Fruit fly (Drosophila melanogaster) whole organism, embryonic: ENCODE data around the gene CG7423.
A peak's percentile ranks its signal among the peaks of the same experiment; 100 is the strongest.

ENCODE experiments used
- CG10209 ChIP-seq: fragments of 200-800 bp; sonication (Bioruptor generic); optimal IDR thresholded peaks from 3 replicates; lab custom pipeline; 2017; ENCODE audit warnings: missing biosample characterization, mild to moderate bottlenecking, missing genetic modification characterization, missing genetic modification reagents
- CG1024 ChIP-seq: fragments of 200-800 bp; sonication (Bioruptor generic); IDR thresholded peaks from 2 replicates; pipeline ENCODE4 v1.3.6; 2022; ENCODE audit warnings: missing biosample characterization, missing genetic modification characterization
- CG10321 ChIP-seq: fragments of 200-800 bp; sonication (Bioruptor generic); IDR thresholded peaks from 2 replicates; pipeline ENCODE4 v1.3.6; 2022; ENCODE audit warnings: missing biosample characterization, missing genetic modification characterization
- CG10654 ChIP-seq: fragments of 200-800 bp; sonication (Bioruptor generic); optimal IDR thresholded peaks from 2 replicates; lab custom pipeline; 2016; ENCODE audit warnings: missing biosample characterization, missing genetic modification characterization
- CG12071 ChIP-seq: fragments of 200-800 bp; sonication (Bioruptor generic); optimal IDR thresholded peaks from 3 replicates; lab custom pipeline; 2018; ENCODE audit warnings: missing biosample characterization, mild to moderate bottlenecking, missing genetic modification characterization
- CG12236 ChIP-seq: fragments of 200-800 bp; sonication (Bioruptor generic); optimal IDR thresholded peaks from 2 replicates; lab custom pipeline; 2016; ENCODE audit warnings: missing biosample characterization, missing genetic modification characterization
- CG12744 ChIP-seq: fragments of 200-800 bp; sonication (Bioruptor generic); optimal IDR thresholded peaks from 2 replicates; lab custom pipeline; 2016; ENCODE audit warnings: missing biosample characterization, missing genetic modification characterization
- CG15601 ChIP-seq: fragments of 200-800 bp; sonication (Bioruptor generic); optimal IDR thresholded peaks from 3 replicates; lab custom pipeline; 2019; ENCODE audit warnings: missing biosample characterization, mild to moderate bottlenecking, missing genetic modification characterization, moderate library complexity
- CG17612 ChIP-seq: fragments of 200-800 bp; sonication (Bioruptor generic); IDR thresholded peaks from 2 replicates; pipeline ENCODE4 v1.3.6; 2022; ENCODE audit warnings: missing biosample characterization, missing genetic modification characterization
- CG1832 ChIP-seq: fragments of 200-800 bp; sonication (Bioruptor generic); optimal IDR thresholded peaks from 2 replicates; lab custom pipeline; 2017; ENCODE audit warnings: missing biosample characterization, mild to moderate bottlenecking, missing genetic modification characterization, inconsistent platforms
- CG2875 ChIP-seq: fragments of 200-800 bp; sonication (Bioruptor generic); optimal IDR thresholded peaks from 2 replicates; lab custom pipeline; 2017; ENCODE audit warnings: missing biosample characterization, mild to moderate bottlenecking, missing genetic modification characterization, missing genetic modification reagents
- CG30431 ChIP-seq: fragments of 200-800 bp; sonication (Bioruptor generic); optimal IDR thresholded peaks from 2 replicates; lab custom pipeline; 2017; ENCODE audit warnings: missing biosample characterization, missing genetic modification characterization
- CG3065 ChIP-seq: fragments of 200-800 bp; sonication (Bioruptor generic); optimal IDR thresholded peaks from 2 replicates; lab custom pipeline; 2016; ENCODE audit warnings: missing biosample characterization, missing genetic modification characterization
- CG32772 ChIP-seq: fragments of 200-800 bp; sonication (Bioruptor generic); IDR thresholded peaks from 2 replicates; pipeline ENCODE4 v1.3.6; 2022; ENCODE audit warnings: missing biosample characterization, missing genetic modification characterization
- CG4360 ChIP-seq: fragments of 200-800 bp; sonication (Bioruptor generic); IDR thresholded peaks from 2 replicates; pipeline ENCODE4 v1.3.6; 2022; ENCODE audit warnings: missing biosample characterization, missing genetic modification characterization
- CG5180 ChIP-seq: fragments of 200-800 bp; sonication (Bioruptor generic); optimal IDR thresholded peaks from 3 replicates; lab custom pipeline; 2017; ENCODE audit warnings: missing biosample characterization, missing genetic modification characterization, mild to moderate bottlenecking, moderate library complexity, missing genetic modification reagents
- CG6175 ChIP-seq: fragments of 200-800 bp; sonication (Bioruptor generic); IDR thresholded peaks from 3 replicates; pipeline ENCODE4 v1.3.6; 2022; ENCODE audit warnings: missing biosample characterization, missing genetic modification characterization
- CG6854 ChIP-seq: fragments of 200-800 bp; sonication (Bioruptor generic); optimal IDR thresholded peaks from 3 replicates; lab custom pipeline; 2017; ENCODE audit warnings: missing biosample characterization, mild to moderate bottlenecking, missing genetic modification characterization
- CG7357 ChIP-seq: fragments of 200-800 bp; sonication (Bioruptor generic); IDR thresholded peaks from 3 replicates; pipeline ENCODE4 v1.3.6; 2022; ENCODE audit warnings: missing biosample characterization, missing genetic modification characterization
- CG8290 ChIP-seq, 3 experiments: fragments of 200-800 bp; sonication (Bioruptor generic); optimal IDR thresholded peaks; 2 replicates each; lab custom pipeline; 2016 to 2019; ENCODE audit warnings: missing biosample characterization in 3 of 3, missing genetic modification characterization in 3 of 3, mild to moderate bottlenecking in 2 of 3, moderate library complexity in 1 of 3
- CG8388 ChIP-seq: fragments of 200-800 bp; sonication (Bioruptor generic); optimal IDR thresholded peaks from 2 replicates; lab custom pipeline; 2019; ENCODE audit warnings: missing biosample characterization, mild to moderate bottlenecking, missing genetic modification characterization, moderate library complexity
- Camta ChIP-seq: fragments of 200-800 bp; sonication (Bioruptor generic); optimal IDR thresholded peaks from 2 replicates; lab custom pipeline; 2016; ENCODE audit warnings: missing biosample characterization, missing genetic modification characterization
- E2f2 ChIP-seq: fragments of 200-800 bp; sonication (Bioruptor generic); IDR thresholded peaks from 2 replicates; pipeline ENCODE4 v1.3.6; 2022; ENCODE audit warnings: missing biosample characterization, missing genetic modification characterization
- GATAe ChIP-seq: fragments of 200-800 bp; sonication (Bioruptor generic); conservative IDR thresholded peaks from 2 replicates; pipeline ENCODE4 v1.3.6; 2022; ENCODE audit warnings: missing biosample characterization, missing genetic modification characterization
- HmgZ ChIP-seq: fragments of 200-800 bp; sonication (Bioruptor generic); optimal IDR thresholded peaks from 2 replicates; lab custom pipeline; 2018; ENCODE audit warnings: missing biosample characterization, mild to moderate bottlenecking, missing genetic modification characterization
- Med ChIP-seq: fragments of 200-800 bp; sonication (Bioruptor generic); peaks from one replicate; lab custom pipeline; 2016; ENCODE audit warnings: missing biosample characterization, missing genetic modification characterization, mild to moderate bottlenecking, inconsistent platforms, moderate library complexity
- Myb ChIP-seq: fragments of 200-800 bp; sonication (Bioruptor generic); optimal IDR thresholded peaks from 2 replicates; lab custom pipeline; 2016; ENCODE audit warnings: missing biosample characterization, missing genetic modification characterization
- PHDP ChIP-seq: fragments of 200-800 bp; sonication (Bioruptor generic); optimal IDR thresholded peaks from 3 replicates; lab custom pipeline; 2018; ENCODE audit warnings: missing biosample characterization, mild to moderate bottlenecking, missing genetic modification characterization, moderate library complexity
- Pdp1 ChIP-seq, 2 experiments: fragments of 200-800 bp; sonication (Bioruptor generic); optimal IDR thresholded peaks; 3 replicates each; lab custom pipeline; 2016; ENCODE audit warnings: missing biosample characterization in 2 of 2, missing genetic modification characterization in 2 of 2, mild to moderate bottlenecking in 1 of 2, moderate library complexity in 1 of 2
- ac ChIP-seq: fragments of 200-800 bp; sonication (Bioruptor generic); optimal IDR thresholded peaks from 3 replicates; lab custom pipeline; 2017; ENCODE audit warnings: missing biosample characterization, mild to moderate bottlenecking, missing genetic modification characterization
- corto ChIP-seq: fragments of 200-800 bp; sonication (Bioruptor generic); optimal IDR thresholded peaks from 2 replicates; lab custom pipeline; 2016; ENCODE audit warnings: missing biosample characterization, mild to moderate bottlenecking, missing genetic modification characterization, moderate library complexity
- cwo ChIP-seq: fragments of 200-800 bp; sonication (Bioruptor generic); optimal IDR thresholded peaks from 3 replicates; lab custom pipeline; 2017; ENCODE audit warnings: missing biosample characterization, missing genetic modification characterization, mild to moderate bottlenecking, moderate library complexity, missing genetic modification reagents
- ems ChIP-seq: fragments of 200-800 bp; sonication (Bioruptor generic); optimal IDR thresholded peaks from 3 replicates; lab custom pipeline; 2016; ENCODE audit warnings: missing biosample characterization, missing genetic modification characterization
- esg ChIP-seq: fragments of 200-800 bp; sonication (Bioruptor generic); conservative IDR thresholded peaks from 2 replicates; pipeline ENCODE4 v1.3.6; 2022; ENCODE audit warnings: missing biosample characterization, missing genetic modification characterization
- exex ChIP-seq: fragments of 200-800 bp; sonication (Bioruptor generic); optimal IDR thresholded peaks from 4 replicates; lab custom pipeline; 2018; ENCODE audit warnings: missing biosample characterization, mild to moderate bottlenecking, missing genetic modification characterization, moderate library complexity
- grn ChIP-seq: fragments of 200-800 bp; sonication (Bioruptor generic); optimal IDR thresholded peaks from 3 replicates; lab custom pipeline; 2017; ENCODE audit warnings: missing biosample characterization, missing genetic modification characterization
- gsb-n ChIP-seq: fragments of 200-800 bp; sonication (Bioruptor generic); optimal IDR thresholded peaks from 3 replicates; lab custom pipeline; 2018; ENCODE audit warnings: missing biosample characterization, mild to moderate bottlenecking, missing genetic modification characterization
- lab ChIP-seq: fragments of 200-800 bp; sonication (Bioruptor generic); optimal IDR thresholded peaks from 3 replicates; lab custom pipeline; 2017; ENCODE audit warnings: missing biosample characterization, missing genetic modification characterization, mild to moderate bottlenecking, moderate library complexity, missing genetic modification reagents
- onecut ChIP-seq: fragments of 200-800 bp; sonication (Bioruptor generic); IDR thresholded peaks from 2 replicates; pipeline ENCODE4 v1.3.6; 2022; ENCODE audit warnings: missing biosample characterization, missing genetic modification characterization
- sqz ChIP-seq: fragments of 200-800 bp; sonication (Bioruptor generic); optimal IDR thresholded peaks from 3 replicates; lab custom pipeline; 2018; ENCODE audit warnings: missing biosample characterization, mild to moderate bottlenecking, missing genetic modification characterization
- ssp ChIP-seq: fragments of 200-800 bp; sonication (Bioruptor generic); IDR thresholded peaks from 2 replicates; pipeline ENCODE4 v1.3.6; 2022; ENCODE audit warnings: missing biosample characterization, missing genetic modification characterization
- sug ChIP-seq: fragments of 200-800 bp; optimal IDR thresholded peaks from 2 replicates; lab custom pipeline; 2019; ENCODE audit warnings: missing biosample characterization, mild to moderate bottlenecking, missing genetic modification characterization, moderate library complexity

Gene CG7423

DNA sequence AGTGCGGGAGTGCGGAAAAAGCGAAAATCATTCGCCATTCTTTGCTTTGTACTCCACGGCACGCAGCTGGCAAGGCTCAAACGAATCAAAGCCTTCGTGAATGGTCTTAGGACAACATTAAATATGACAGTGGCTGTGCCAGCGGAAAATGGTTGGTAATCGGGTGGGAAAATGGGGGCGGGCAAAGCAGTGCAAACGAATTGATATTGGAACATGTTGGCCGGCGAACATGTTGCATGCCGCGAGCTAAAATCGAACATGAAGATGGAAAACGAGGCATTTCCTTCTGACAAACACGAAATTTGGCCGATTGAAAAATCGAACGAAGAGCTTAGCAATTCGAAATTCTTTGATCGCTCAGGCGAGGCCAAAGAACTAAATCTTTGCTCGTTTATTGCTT lies 13.1 kb upstream of the CG7423 start:
- TF ChIP-seq CG5180 (peak; percentile 95), E2f2 (no peak)

- TF ChIP-seq CG30431 (GFP tag; lab: Kevin White, UChicago): no peak
Measured at dm6 chrX:19081365-19081764, 1.7 kb downstream of the CG7423 start, which contains the start of gene CG14191. Gene CG14191 (plus strand): TSS chrX:19081665.

DNA sequence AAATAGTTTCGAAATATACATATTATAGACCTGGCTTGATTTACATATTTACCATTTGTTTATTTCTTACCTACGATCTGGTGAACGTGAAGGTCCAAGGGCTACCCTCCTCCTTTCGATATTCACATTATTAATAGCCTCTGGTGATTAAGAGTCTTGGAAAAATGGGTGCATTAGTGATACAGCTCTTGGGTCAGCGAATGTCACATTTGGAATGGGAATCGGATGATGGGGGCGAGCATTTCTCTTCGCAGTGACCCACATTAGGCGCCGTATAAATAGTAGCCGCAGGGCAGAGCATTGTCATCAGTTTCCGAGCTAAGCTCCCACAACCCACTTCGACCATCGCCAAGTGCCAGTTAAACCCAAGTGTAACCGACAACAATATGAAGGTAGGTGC lies 5.7 kb downstream of the CG7423 start, which contains the start of gene CG7406:
Gene CG7406, plus strand, starts transcription at position 301 of the 400 bp plus-strand sequence.
- TF ChIP-seq ssp (no peak), CG12071 (GFP tag; lab: Kevin White, UChicago) (no peak), CG15601 (tag; lab: Kevin White, UChicago) (no peak), CG1024 (GFP tag; lab: Robert Waterston, UW) (no peak), CG12236 (GFP tag; lab: Kevin White, UChicago) (no peak), CG2875 (GFP tag; lab: Kevin White, UChicago) (no peak), CG12744 (GFP tag; lab: Kevin White, UChicago) (no peak), Myb (GFP tag; lab: Kevin White, UChicago) (no peak), esg (GFP tag; lab: Robert Waterston, UW) (no peak), CG10209 (no peak), CG8388 (GFP tag; lab: Kevin White, UChicago) (no peak), Med (GFP tag; lab: Kevin White, UChicago) (no peak), CG6854 (GFP tag; lab: Kevin White, UChicago) (no peak), corto (GFP tag; lab: Kevin White, UChicago) (no peak), CG3065 (GFP tag; lab: Kevin White, UChicago) (no peak), CG10654 (GFP tag; lab: Kevin White, UChicago) (no peak), CG4360 (no peak), CG7357 (no peak), HmgZ (tag; lab: Kevin White, UChicago) (no peak)

- peak; percentile 19 for TF ChIP-seq Med (GFP tag; lab: Kevin White, UChicago)
- no peak for TF ChIP-seq ems
- TF ChIP-seq CG8290 (GFP tag; optimal IDR thresholded peaks at IDR 0.05; lab: Kevin White, UChicago): peak; percentile 87
- peak; percentile 7 to 69 for TF ChIP-seq CG8290 (tag; optimal IDR thresholded peaks at IDR 0.05; lab: Kevin White, UChicago)
- TF ChIP-seq PHDP (tag; lab: Kevin White, UChicago): no peak
- TF ChIP-seq CG17612 (GFP tag; lab: Robert Waterston, UW): peak; percentile 86
- no peak for TF ChIP-seq ac (GFP tag; lab: Kevin White, UChicago)
- TF ChIP-seq, all 482 proteins: peak for 3
Measured at dm6 chrX:19074585-19074984, 8.5 kb downstream of the CG7423 start.

dm6 chrX:19073878-19074277 lies 9.2 kb downstream of the CG7423 start:
- TF ChIP-seq sqz (GFP tag; lab: Kevin White, UChicago) (peak; percentile 67), lab (GFP tag; lab: Kevin White, UChicago) (peak; percentile 10), CG6175 (GFP tag; lab: Robert Waterston, UW) (peak; percentile 88), CG1832 (peak; percentile 14), CG10321 (GFP tag; lab: Robert Waterston, UW) (0 out of 2 replicates have a peak, but pooled peaks have one; percentile 39), sug (tag; lab: Kevin White, UChicago) (peak; percentile 74), CG32772 (GFP tag; lab: Robert Waterston, UW) (peak; percentile 46; the same call in 1 of the 2 replicates), Pdp1 (GFP tag; optimal IDR thresholded peaks at IDR 0.05; lab: Kevin White, UChicago) (peak in 1 of 2 experiments; percentile 9), GATAe (GFP tag; lab: Robert Waterston, UW) (peak; percentile 84), grn (GFP tag; lab: Kevin White, UChicago) (peak; percentile 76), exex (tag; lab: Kevin White, UChicago) (peak; percentile 51), gsb-n (tag; lab: Kevin White, UChicago) (no peak), cwo (GFP tag; lab: Kevin White, UChicago) (peak; percentile 6), onecut (GFP tag; lab: Robert Waterston, UW) (no peak), Camta (GFP tag; lab: Kevin White, UChicago) (no peak)
